Worm (Caenorhabditis elegans): ENCODE results near the gene H23N18.6.

Gene H23N18.6

ce11 chrV:4894971-4895370, 19.9 kb downstream of the H23N18.6 start, which contains the start of gene ugt-11:
Gene ugt-11 (minus strand): TSS chrV:4895071.
- no peak for TF ChIP-seq him-1 (tag; optimal IDR thresholded peaks at IDR 0.05)
- TF ChIP-seq ztf-6 (GFP tag; IDR thresholded peaks at IDR 0.05): no peak

- TF ChIP-seq F39B2.1 (GFP tag; IDR thresholded peaks at IDR 0.05): peak; percentile 75; the same call in 1 of the 2 replicates
- TF ChIP-seq madf-10 (tag; optimal IDR thresholded peaks at IDR 0.05): no peak
- no peak for TF ChIP-seq snpc-4 (GFP tag; optimal IDR thresholded peaks at IDR 0.05)
- peak in 2 of 4 experiments; percentile 6 to 31 for TF ChIP-seq snpc-4 (tag; optimal IDR thresholded peaks at IDR 0.05)
- peak; percentile 84 for TF ChIP-seq madf-6 (GFP tag; IDR thresholded peaks at IDR 0.05)
- TF ChIP-seq pbrm-1 (GFP tag; IDR thresholded peaks at IDR 0.05): peak; percentile 62; the same call in 1 of the 2 replicates
- TF ChIP-seq die-1 (tag; optimal IDR thresholded peaks at IDR 0.05): peak; percentile 16
- TF ChIP-seq hsf-1 (GFP tag; IDR thresholded peaks at IDR 0.05): peak; percentile 77
- TF ChIP-seq cebp-2 (GFP tag; IDR thresholded peaks at IDR 0.05): 0 out of 2 replicates have a peak, but pooled peaks have one; percentile 74
- TF ChIP-seq snpc-1.1 (tag; optimal IDR thresholded peaks at IDR 0.05; ENCODE audit: insufficient read depth): no peak
- TF ChIP-seq lin-54 (GFP tag; optimal IDR thresholded peaks at IDR 0.05): peak; percentile 25
- peak; percentile 70; the same call in 1 of the 2 replicates for TF ChIP-seq attf-6 (GFP tag; IDR thresholded peaks at IDR 0.05)
- TF ChIP-seq hrde-1 (tag; optimal IDR thresholded peaks at IDR 0.05; ENCODE audit: borderline replicate concordance): peak; percentile 70
- peak; percentile 6 for TF ChIP-seq unc-130 (GFP tag; optimal IDR thresholded peaks at IDR 0.05)
- no peak for TF ChIP-seq rpc-1 (optimal IDR thresholded peaks at IDR 0.05)
- TF ChIP-seq rpc-1 (tag; optimal IDR thresholded peaks at IDR 0.05): no peak
- TF ChIP-seq sdz-38 (tag; optimal IDR thresholded peaks at IDR 0.05): no peak
- 0 out of 2 replicates have a peak, but pooled peaks have one; percentile 15 for TF ChIP-seq mcd-1 (GFP tag; IDR thresholded peaks at IDR 0.05)
- no peak for TF ChIP-seq nhr-27 (tag; optimal IDR thresholded peaks at IDR 0.05)
- peak; percentile 83 for TF ChIP-seq Y53G8AR.9 (GFP tag; conservative IDR thresholded peaks at IDR 0.05)
- TF ChIP-seq dpff-1 (tag; optimal IDR thresholded peaks at IDR 0.05): no peak
- peak; percentile 23; the same call in 1 of the 2 replicates for TF ChIP-seq dox-1 (GFP tag; IDR thresholded peaks at IDR 0.05)
- TF ChIP-seq B0336.3 (GFP tag; IDR thresholded peaks at IDR 0.05): peak; percentile 84
- TF ChIP-seq Y56A3A.18 (GFP tag; IDR thresholded peaks at IDR 0.05): 0 out of 2 replicates have a peak, but pooled peaks have one; percentile 6
- TF ChIP-seq tbp1 (GFP tag; optimal IDR thresholded peaks at IDR 0.05): peak; percentile 1
- TF ChIP-seq Y79H2A.3 (GFP tag; conservative IDR thresholded peaks at IDR 0.05): peak; percentile 85; the same call in 1 of the 2 replicates
- TF ChIP-seq nhr-179 (tag; optimal IDR thresholded peaks at IDR 0.05): no peak
- TF ChIP-seq F57C9.4 (tag; optimal IDR thresholded peaks at IDR 0.05): no peak
- TF ChIP-seq ztf-26 (tag; optimal IDR thresholded peaks at IDR 0.05): no peak
- TF ChIP-seq ceh-27 (GFP tag; optimal IDR thresholded peaks at IDR 0.05): no peak
- no peak for TF ChIP-seq aptf-2 (GFP tag; conservative IDR thresholded peaks at IDR 0.05)
- TF ChIP-seq lag-1 (GFP tag; IDR thresholded peaks at IDR 0.05): no peak
- TF ChIP-seq D2030.7 (GFP tag; IDR thresholded peaks at IDR 0.05): peak; percentile 53
- peak in 1 of 3 experiments; percentile 7 for TF ChIP-seq lin-35 (GFP tag; optimal IDR thresholded peaks at IDR 0.05)
- TF ChIP-seq rcor-1 (GFP tag; IDR thresholded peaks at IDR 0.05): peak; percentile 52; the same call in 1 of the 2 replicates
- 0 out of 2 replicates have a peak, but pooled peaks have one; percentile 15 for TF ChIP-seq ceh-58 (GFP tag; IDR thresholded peaks at IDR 0.05)
- peak; percentile 73 for TF ChIP-seq ekl-4 (GFP tag; IDR thresholded peaks at IDR 0.05)
- TF ChIP-seq F49E8.2 (tag; optimal IDR thresholded peaks at IDR 0.05; ENCODE audit: insufficient read depth): peak; percentile 38
- no peak for TF ChIP-seq attf-5 (GFP tag; optimal IDR thresholded peaks at IDR 0.05)
- TF ChIP-seq snpc-1.3 (tag; optimal IDR thresholded peaks at IDR 0.05; ENCODE audit: insufficient read depth): peak; percentile 45
- TF ChIP-seq mxl-1 (tag; optimal IDR thresholded peaks at IDR 0.05): peak; percentile 8
- no peak for TF ChIP-seq ztf-25 (GFP tag; IDR thresholded peaks at IDR 0.05)
- peak; percentile 45 for TF ChIP-seq F33H1.4 (GFP tag; IDR thresholded peaks at IDR 0.05)
- TF ChIP-seq efl-1 (GFP tag; optimal IDR thresholded peaks at IDR 0.05): peak; percentile 38
- peak; percentile 74 for TF ChIP-seq xnd-1 (tag; optimal IDR thresholded peaks at IDR 0.05)
Measured at ce11 chrV:4891305-4891704, 23.6 kb downstream of the H23N18.6 start.

Data from whole organism, young adult.